Worm (Caenorhabditis elegans) whole organism, young adult: ENCODE results near the gene bath-42.

Experiments used
- B0261.1 ChIP-seq: sonication (generic microtip); optimal IDR thresholded peaks from 2 replicates; lab custom pipeline; 2016; ENCODE audit warnings: mild to moderate bottlenecking, missing genetic modification characterization, moderate library complexity, missing compliant biosample characterization
- C17E4.6 ChIP-seq: fragments of 200-800 bp; sonication (Bioruptor generic); IDR thresholded peaks from 2 replicates; pipeline ENCODE4 v1.3.6; 2022; ENCODE audit warnings: missing genetic modification reagents, missing genetic modification characterization, missing compliant biosample characterization
- D2030.7 ChIP-seq: fragments of 200-800 bp; sonication (Bioruptor generic); IDR thresholded peaks from 2 replicates; pipeline ENCODE4 v1.3.6; 2022; ENCODE audit warnings: missing genetic modification reagents, missing genetic modification characterization, missing compliant biosample characterization
- F33H1.4 ChIP-seq: fragments of 200-800 bp; sonication (Bioruptor generic); IDR thresholded peaks from 2 replicates; pipeline ENCODE4 v1.3.6; 2022; ENCODE audit warnings: missing genetic modification reagents, missing genetic modification characterization, missing compliant biosample characterization
- F52B5.7 ChIP-seq: sonication (generic microtip); optimal IDR thresholded peaks from 2 replicates; lab custom pipeline; 2016; ENCODE audit warnings: mild to moderate bottlenecking, missing genetic modification characterization, missing compliant biosample characterization
- T07F8.4 ChIP-seq: sonication (generic microtip); optimal IDR thresholded peaks from 2 replicates; lab custom pipeline; 2016; ENCODE audit warnings: mild to moderate bottlenecking, missing genetic modification characterization, moderate library complexity, missing compliant biosample characterization
- Y56A3A.18 ChIP-seq: fragments of 200-800 bp; sonication (Bioruptor generic); IDR thresholded peaks from 2 replicates; pipeline ENCODE4 v1.3.6; 2022; ENCODE audit warnings: missing genetic modification reagents, missing genetic modification characterization, missing compliant biosample characterization
- Y79H2A.3 ChIP-seq: fragments of 200-800 bp; sonication (Bioruptor generic); conservative IDR thresholded peaks from 2 replicates; pipeline ENCODE4 v1.3.6; 2022; ENCODE audit warnings: missing genetic modification reagents, missing genetic modification characterization, missing compliant biosample characterization
- athp-1 ChIP-seq: sonication (generic microtip); optimal IDR thresholded peaks from 2 replicates; lab custom pipeline; 2017; ENCODE audit warnings: mild to moderate bottlenecking, missing genetic modification characterization, missing compliant biosample characterization
- cebp-2 ChIP-seq: fragments of 200-800 bp; sonication (Bioruptor generic); IDR thresholded peaks from 2 replicates; pipeline ENCODE4 v1.3.6; 2022; ENCODE audit warnings: missing genetic modification characterization, missing compliant biosample characterization
- ceh-100 ChIP-seq: fragments of 200-800 bp; sonication (Bioruptor generic); IDR thresholded peaks from 2 replicates; pipeline ENCODE4 v1.3.6; 2022; ENCODE audit warnings: missing genetic modification reagents, missing genetic modification characterization, missing compliant biosample characterization
- ceh-58 ChIP-seq: fragments of 200-800 bp; sonication (Bioruptor generic); IDR thresholded peaks from 2 replicates; pipeline ENCODE4 v1.3.6; 2022; ENCODE audit warnings: missing genetic modification characterization, missing compliant biosample characterization
- ceh-91 ChIP-seq: fragments of 200-800 bp; sonication (Bioruptor generic); IDR thresholded peaks from 2 replicates; pipeline ENCODE4 v1.3.6; 2022; ENCODE audit warnings: missing genetic modification reagents, missing genetic modification characterization, missing compliant biosample characterization
- dpl-1 ChIP-seq: fragments of 150-350 bp; optimal IDR thresholded peaks from 2 replicates; lab custom pipeline; 2014; ENCODE audit warnings: missing biosample characterization, missing genetic modification reagents, missing genetic modification characterization
- egl-44 ChIP-seq: fragments of 200-800 bp; sonication (Bioruptor generic); IDR thresholded peaks from 2 replicates; pipeline ENCODE4 v1.3.6; 2022; ENCODE audit warnings: missing genetic modification reagents, missing genetic modification characterization, missing compliant biosample characterization
- egrh-3 ChIP-seq: fragments of 200-800 bp; sonication (Bioruptor generic); IDR thresholded peaks from 2 replicates; pipeline ENCODE4 v1.3.6; 2022; ENCODE audit warnings: missing genetic modification reagents, missing genetic modification characterization, missing compliant biosample characterization
- hmg-20 ChIP-seq: fragments of 200-800 bp; sonication (Bioruptor generic); IDR thresholded peaks from 2 replicates; pipeline ENCODE4 v1.3.6; 2022; ENCODE audit warnings: missing genetic modification reagents, missing genetic modification characterization, missing compliant biosample characterization
- let-607 ChIP-seq, 2 experiments: fragments of 200-800 bp in 1 of 2; sonication (Bioruptor generic) in 1 of 2; sonication (generic microtip) in 1 of 2; optimal IDR thresholded peaks; 2 replicates each; lab custom pipeline; 2016 to 2018; ENCODE audit warnings: mild to moderate bottlenecking in 2 of 2, missing compliant biosample characterization in 2 of 2, missing genetic modification characterization in 2 of 2, moderate library complexity in 2 of 2, missing genotype in 1 of 2
- lin-54 ChIP-seq: fragments of 200-800 bp; sonication (Bioruptor generic); optimal IDR thresholded peaks from 2 replicates; lab custom pipeline; 2018; ENCODE audit warnings: mild to moderate bottlenecking, missing genetic modification characterization, missing compliant biosample characterization
- madf-8 ChIP-seq: fragments of 200-800 bp; sonication (Bioruptor generic); conservative IDR thresholded peaks from 2 replicates; pipeline ENCODE4 v1.3.6; 2022; ENCODE audit warnings: missing genetic modification reagents, missing genetic modification characterization, missing compliant biosample characterization
- mel-28 ChIP-seq: sonication (generic microtip); optimal IDR thresholded peaks from 2 replicates; lab custom pipeline; 2016; ENCODE audit warnings: borderline replicate concordance, mild to moderate bottlenecking, missing genetic modification characterization, missing compliant biosample characterization
- rcor-1 ChIP-seq: fragments of 200-800 bp; sonication (Bioruptor generic); IDR thresholded peaks from 2 replicates; pipeline ENCODE4 v1.3.6; 2022; ENCODE audit warnings: missing genetic modification reagents, missing genetic modification characterization, missing compliant biosample characterization
- rec-8 ChIP-seq, 2 experiments: sonication (generic microtip); optimal IDR thresholded peaks; 2 replicates each; lab custom pipeline; 2016; ENCODE audit warnings: mild to moderate bottlenecking in 2 of 2, missing genetic modification characterization in 2 of 2, missing genetic modification reagents in 2 of 2, missing genotype in 2 of 2, missing biosample characterization in 1 of 2, missing compliant biosample characterization in 1 of 2, moderate library complexity in 1 of 2
- snpc-1.3 ChIP-seq: sonication (generic microtip); optimal IDR thresholded peaks from 2 replicates; lab custom pipeline; 2017; ENCODE audit warnings: missing genetic modification characterization, mild to moderate bottlenecking, missing compliant biosample characterization, antibody characterized with exemption, moderate library complexity, missing genotype, missing genetic modification reagents; ENCODE audit not compliant: insufficient read depth
- sptf-2 ChIP-seq: fragments of 200-800 bp; sonication (Bioruptor generic); optimal IDR thresholded peaks from 2 replicates; lab custom pipeline; 2018; ENCODE audit warnings: mild to moderate bottlenecking, missing genetic modification characterization, missing compliant biosample characterization
- tbp1 ChIP-seq: fragments of 200-800 bp; sonication (Bioruptor generic); optimal IDR thresholded peaks from 2 replicates; lab custom pipeline; 2018; ENCODE audit warnings: mild to moderate bottlenecking, missing genetic modification characterization, missing compliant biosample characterization
- tlf-1 ChIP-seq: fragments of 200-800 bp; sonication (Bioruptor generic); optimal IDR thresholded peaks from 2 replicates; lab custom pipeline; 2018; ENCODE audit warnings: mild to moderate bottlenecking, missing genetic modification characterization, missing compliant biosample characterization
- zfh-2 ChIP-seq: fragments of 200-800 bp; sonication (Bioruptor generic); conservative IDR thresholded peaks from 2 replicates; pipeline ENCODE4 v1.3.6; 2022; ENCODE audit warnings: missing genetic modification reagents, missing genetic modification characterization, missing compliant biosample characterization

The bath-42 gene

DNA sequence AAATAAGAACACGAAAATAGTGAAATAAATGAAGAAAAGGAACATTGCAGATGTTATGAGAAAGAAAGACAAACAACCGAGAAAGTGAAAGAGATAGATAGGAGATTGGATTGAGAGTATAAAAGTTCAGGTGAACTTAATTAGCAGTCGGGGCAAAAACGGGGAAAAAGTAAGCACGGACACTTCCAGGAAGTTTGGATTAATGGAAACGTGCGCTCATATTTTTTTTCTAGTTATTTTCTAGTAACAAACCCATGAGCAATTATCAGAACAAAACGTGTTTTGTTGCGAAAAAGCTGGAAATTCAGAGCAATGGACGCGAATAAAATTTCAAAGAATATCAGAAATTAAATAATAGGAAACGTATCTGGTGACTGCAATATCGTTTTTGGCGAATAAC is 41.3 kb downstream of the bath-42 start:
- TF ChIP-seq rcor-1 (no peak), let-607 (tag; optimal IDR thresholded peaks at IDR 0.05; lab: Kevin White, UChicago) (no peak), sptf-2 (no peak), Y56A3A.18 (GFP tag; lab: Robert Waterston, UW) (no peak), B0261.1 (no peak)
- TF ChIP-seq, all 124 proteins: peak for 0

DNA sequence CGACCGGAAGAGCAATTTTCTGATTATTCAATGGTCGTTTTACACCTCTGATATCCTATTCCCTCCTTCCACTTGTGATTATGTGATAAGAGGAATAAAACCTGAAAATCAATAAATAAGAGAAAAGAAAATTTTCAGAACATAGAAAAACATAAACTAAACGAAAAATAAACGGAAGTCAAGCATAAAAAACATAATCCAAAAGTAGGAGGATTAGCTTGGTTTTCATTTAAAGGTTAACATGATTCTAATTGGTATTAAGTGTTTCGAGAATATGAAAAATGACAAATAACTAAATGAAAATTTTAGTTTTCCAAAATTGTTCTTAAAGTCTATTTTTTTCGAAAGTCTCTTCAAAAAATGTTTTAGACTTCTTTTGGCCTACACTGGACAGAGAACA is 42.1 kb downstream of the bath-42 start, which contains the start of gene gei-8:
TSS of gene gei-8 (minus strand) at position 101 of the 400 bp plus-strand sequence.
- TF ChIP-seq lin-54 (GFP tag; lab: Kevin White, UChicago) (no peak), ceh-91 (GFP tag; lab: Robert Waterston, UW) (no peak), snpc-1.3 (tag; lab: Kevin White, UChicago) (no peak), egl-44 (GFP tag; lab: Robert Waterston, UW) (no peak), T07F8.4 (tag; lab: Kevin White, UChicago) (no peak), tbp1 (no peak), mel-28 (no peak), dpl-1 (GFP tag; lab: Kevin White, UChicago) (no peak), hmg-20 (GFP tag; lab: Robert Waterston, UW) (no peak), F33H1.4 (GFP tag; lab: Robert Waterston, UW) (no peak), ceh-100 (no peak), Y79H2A.3 (GFP tag; lab: Robert Waterston, UW) (no peak), C17E4.6 (GFP tag; lab: Robert Waterston, UW) (no peak), D2030.7 (no peak), F52B5.7 (tag; lab: Kevin White, UChicago) (no peak), cebp-2 (GFP tag; lab: Robert Waterston, UW) (no peak), ceh-58 (no peak)

ce11 chrIII:8117155-8117554 is 46.0 kb downstream of the bath-42 start:
- TF ChIP-seq madf-8 (GFP tag; lab: Robert Waterston, UW): no peak
- no peak for TF ChIP-seq athp-1
- TF ChIP-seq zfh-2 (GFP tag; lab: Robert Waterston, UW): peak; percentile 85
- TF ChIP-seq egrh-3 (GFP tag; lab: Robert Waterston, UW): peak; percentile 54
- TF ChIP-seq tlf-1 (GFP tag; lab: Kevin White, UChicago): no peak
- TF ChIP-seq, all 124 proteins: peak for 2

- TF ChIP-seq zfh-2 (GFP tag; lab: Robert Waterston, UW) (peak; percentile 59), rec-8 (tag; optimal IDR thresholded peaks at IDR 0.05; lab: Kevin White, UChicago) (no peak)
Measured at ce11 chrIII:8115877-8116276, 47.3 kb downstream of the bath-42 start.
